In genomic region chrII:4394438-4394837, ce11 we compare ENCODE assay signal across 4 worm cellular contexts.
TF ChIP-seq lines count a peak whose summit lies in the region.

No protein-coding gene starts in this region.

TF ChIP-seq in whole organism, L1 larva, 84 proteins besides CTCF, POLR2A, EP300 and RAD21:
- TF ChIP-seq blmp-1 (tag; optimal IDR thresholded peaks at IDR 0.05; lab: Kevin White, UChicago): peak; percentile 48
- no peak for TF ChIP-seq mef-2 (tag; optimal IDR thresholded peaks at IDR 0.05; lab: Kevin White, UChicago)

TF ChIP-seq in whole organism, L4 larva, 104 proteins besides CTCF, POLR2A, EP300 and RAD21:
- TF ChIP-seq mdl-1 (tag; optimal IDR thresholded peaks at IDR 0.05; lab: Kevin White, UChicago) (peak in 1 of 2 experiments; percentile 0), nhr-41 (GFP tag; IDR thresholded peaks at IDR 0.05; lab: Robert Waterston, UW) (no peak), F10B5.3 (tag; optimal IDR thresholded peaks at IDR 0.05; lab: Kevin White, UChicago) (no peak), mxl-3 (GFP tag; optimal IDR thresholded peaks at IDR 0.05; lab: Kevin White, UChicago) (peak; percentile 16), aha-1 (tag; lab: Kevin White, UChicago) (peak; percentile 65)
TF ChIP-seq in whole organism, L4 larva: peak in this region for 3.

TF ChIP-seq in whole organism, late embryonic, 69 proteins besides CTCF, POLR2A, EP300 and RAD21:
- TF ChIP-seq eyg-1 (tag; optimal IDR thresholded peaks at IDR 0.05; lab: Kevin White, UChicago) (no peak), rnt-1 (tag; optimal IDR thresholded peaks at IDR 0.05; lab: Kevin White, UChicago) (peak; percentile 25), fkh-6 (tag; optimal IDR thresholded peaks at IDR 0.05; lab: Kevin White, UChicago) (peak; percentile 67)
TF ChIP-seq in whole organism, late embryonic: peak in this region for 2.

TF ChIP-seq in whole organism, mixed stage, embryonic, 35 proteins besides CTCF, POLR2A, EP300 and RAD21:
- TF ChIP-seq ham-2 (GFP tag; optimal IDR thresholded peaks at IDR 0.05; lab: Kevin White, UChicago) (peak; percentile 15), bed-3 (GFP tag; optimal IDR thresholded peaks at IDR 0.05; lab: Kevin White, UChicago) (no peak), blmp-1 (tag; optimal IDR thresholded peaks at IDR 0.05; lab: Kevin White, UChicago) (no peak), zip-8 (tag; optimal IDR thresholded peaks at IDR 0.05; lab: Kevin White, UChicago) (peak; percentile 69)
TF ChIP-seq in whole organism, mixed stage, embryonic: peak in this region for 2.

Comparison
In these comparisons a context has a peak if more than half of its experiments do, and no peak if none do; other contexts are left out.
1. Of the 29 proteins assayed by ChIP-seq in both whole organism, L4 larva and whole organism, L1 larva: peak only in whole organism, L4 larva: aha-1; only in whole organism, L1 larva: none; in both: none; in neither: 27; mixed calls (peak in some experiments, not most) for 1.